Worm (Caenorhabditis elegans) whole organism, early embryonic: ENCODE results near the gene C49H3.12.

Source experiments
- B0310.2 ChIP-seq: sonication (generic microtip); optimal IDR thresholded peaks from 2 replicates; lab custom pipeline; 2016; ENCODE audit warnings: mild to moderate bottlenecking, missing genetic modification characterization, missing compliant biosample characterization
- F13C5.2 ChIP-seq: sonication (generic microtip); optimal IDR thresholded peaks from 2 replicates; lab custom pipeline; 2017; ENCODE audit warnings: mild to moderate bottlenecking, missing genetic modification characterization, inconsistent platforms, missing compliant biosample characterization
- aly-1 ChIP-seq: sonication (generic microtip); optimal IDR thresholded peaks from 2 replicates; lab custom pipeline; 2016; ENCODE audit warnings: missing genetic modification characterization, missing compliant biosample characterization
- ama-1 ChIP-seq: fragments of 150-350 bp; optimal IDR thresholded peaks from 2 replicates; lab custom pipeline; 2014
- ceh-13 ChIP-seq: fragments of 200-800 bp; sonication (Bioruptor generic); optimal IDR thresholded peaks from 2 replicates; lab custom pipeline; 2018; ENCODE audit warnings: mild to moderate bottlenecking, missing genetic modification characterization, missing compliant biosample characterization
- ceh-36 ChIP-seq: sonication (generic microtip); optimal IDR thresholded peaks from 2 replicates; lab custom pipeline; 2016; ENCODE audit warnings: missing genetic modification characterization, inconsistent platforms, missing compliant biosample characterization
- ets-7 ChIP-seq: sonication (generic microtip); optimal IDR thresholded peaks from 2 replicates; lab custom pipeline; 2016; ENCODE audit warnings: missing genotype, missing genetic modification characterization, missing compliant biosample characterization
- flt-1 ChIP-seq: fragments of 200-800 bp; sonication (Bioruptor generic); IDR thresholded peaks from 2 replicates; pipeline ENCODE4 v1.3.6; 2022; ENCODE audit warnings: missing genetic modification characterization, missing compliant biosample characterization
- hmbx-1 ChIP-seq: sonication (generic microtip); optimal IDR thresholded peaks from 2 replicates; lab custom pipeline; 2016; ENCODE audit warnings: mild to moderate bottlenecking, missing genetic modification characterization, missing compliant biosample characterization
- hmg-4 ChIP-seq: fragments of 200-800 bp; sonication (Bioruptor generic); optimal IDR thresholded peaks from 2 replicates; lab custom pipeline; 2018; ENCODE audit warnings: mild to moderate bottlenecking, missing genetic modification characterization, missing compliant biosample characterization
- hnd-1 ChIP-seq: sonication (generic microtip); optimal IDR thresholded peaks from 2 replicates; lab custom pipeline; 2016; ENCODE audit warnings: missing genetic modification characterization, missing compliant biosample characterization
- pes-1 ChIP-seq: fragments of 200-800 bp; sonication (Bioruptor generic); IDR thresholded peaks from 2 replicates; pipeline ENCODE4 v1.3.6; 2022; ENCODE audit warnings: missing genetic modification reagents, missing genetic modification characterization, missing compliant biosample characterization
- scrt-1 ChIP-seq: fragments of 200-800 bp; sonication (Bioruptor generic); IDR thresholded peaks from 2 replicates; pipeline ENCODE4 v1.3.6; 2022; ENCODE audit warnings: missing genetic modification characterization, missing compliant biosample characterization
- sea-1 ChIP-seq: fragments of 200-800 bp; sonication (Bioruptor generic); conservative IDR thresholded peaks from 2 replicates; pipeline ENCODE4 v1.3.6; 2022; ENCODE audit warnings: missing genetic modification characterization, missing compliant biosample characterization
- tbx-11 ChIP-seq: fragments of 200-800 bp; sonication (Bioruptor generic); IDR thresholded peaks from 2 replicates; pipeline ENCODE4 v1.3.6; 2022; ENCODE audit warnings: missing genetic modification characterization, missing compliant biosample characterization
- tbx-37 ChIP-seq: fragments of 200-800 bp; sonication (Bioruptor generic); conservative IDR thresholded peaks from 2 replicates; pipeline ENCODE4 v1.3.6; 2022; ENCODE audit warnings: missing genetic modification reagents, missing genetic modification characterization, missing compliant biosample characterization
- tra-4 ChIP-seq: sonication (generic microtip); optimal IDR thresholded peaks from 2 replicates; lab custom pipeline; 2017; ENCODE audit warnings: missing genetic modification characterization, missing compliant biosample characterization

Gene C49H3.12

DNA sequence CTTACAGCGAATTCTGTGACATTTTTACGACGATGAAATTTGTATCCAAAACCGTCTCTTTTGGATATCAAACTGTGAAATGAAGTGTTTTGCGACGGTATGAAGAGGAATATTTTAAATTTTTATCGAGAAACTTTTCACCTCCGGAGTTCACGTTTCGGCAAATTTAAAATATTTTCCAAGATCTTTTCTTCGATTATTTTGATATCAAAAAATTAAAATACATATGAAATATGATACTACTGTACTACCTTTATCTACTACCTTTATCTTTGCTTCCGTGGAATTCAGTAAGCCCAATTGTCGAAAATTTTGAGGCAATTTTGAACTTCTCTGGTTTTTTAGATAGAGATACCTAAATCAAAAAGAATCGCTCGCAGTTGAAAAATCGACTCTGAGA is 49.3 kb downstream of the C49H3.12 start, which contains the start of gene kin-26:
Gene kin-26 (minus strand): TSS at position 101 of the 400 bp plus-strand sequence.
- TF ChIP-seq ets-7 (tag; lab: Kevin White, UChicago) (no peak), tbx-37 (GFP tag; lab: Robert Waterston, UW) (no peak), flt-1 (no peak), ceh-36 (tag; lab: Kevin White, UChicago) (no peak), scrt-1 (no peak), hmbx-1 (no peak), pes-1 (GFP tag; lab: Robert Waterston, UW) (no peak), tra-4 (tag; lab: Kevin White, UChicago) (no peak), aly-1 (tag; lab: Kevin White, UChicago) (no peak), F13C5.2 (no peak), ama-1 (lab: Kevin White, UChicago) (no peak), tbx-11 (GFP tag; lab: Robert Waterston, UW) (no peak), B0310.2 (tag; lab: Kevin White, UChicago) (no peak), sea-1 (GFP tag; lab: Robert Waterston, UW) (no peak), hnd-1 (tag; lab: Kevin White, UChicago) (no peak), hmg-4 (no peak), ceh-13 (GFP tag; lab: Kevin White, UChicago) (no peak)

DNA sequence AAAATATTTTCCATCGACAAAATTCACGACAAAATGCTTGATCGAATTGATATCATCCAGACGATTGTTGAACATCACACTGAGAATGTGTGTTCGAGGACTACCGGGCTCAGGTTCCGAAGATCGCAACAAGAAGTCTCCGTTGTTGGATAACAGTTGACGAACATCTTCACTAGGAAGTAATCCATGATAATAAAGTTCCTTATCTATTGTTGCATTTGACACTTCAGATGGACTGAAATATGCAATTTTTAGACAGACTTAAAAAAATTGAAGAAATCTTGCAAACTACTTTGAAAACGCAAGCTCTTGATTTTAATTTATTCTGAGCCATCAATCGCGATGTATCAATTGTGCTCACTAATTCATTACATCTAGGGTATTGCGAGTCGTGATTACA is 49.9 kb downstream of the C49H3.12 start:
- TF ChIP-seq hmg-4 (no peak), hmbx-1 (no peak), hnd-1 (tag; lab: Kevin White, UChicago) (no peak), aly-1 (tag; lab: Kevin White, UChicago) (no peak), flt-1 (no peak), scrt-1 (no peak), ets-7 (tag; lab: Kevin White, UChicago) (no peak), B0310.2 (tag; lab: Kevin White, UChicago) (no peak), ama-1 (lab: Kevin White, UChicago) (no peak), tbx-37 (GFP tag; lab: Robert Waterston, UW) (no peak), sea-1 (GFP tag; lab: Robert Waterston, UW) (no peak), tra-4 (tag; lab: Kevin White, UChicago) (no peak), ceh-13 (GFP tag; lab: Kevin White, UChicago) (no peak)
